Worm (Caenorhabditis elegans): ENCODE measurements around the gene EEED8.15.

ce11 chrII:5412467-5412866 lies 6.6 kb upstream of the EEED8.15 start, which contains the start of the genes EEED8.13 and EEED8.18:
- TF ChIP-seq ceh-18 (tag; optimal IDR thresholded peaks at IDR 0.05): no peak
- TF ChIP-seq nhr-232 (tag; optimal IDR thresholded peaks at IDR 0.05): no peak
- no peak for TF ChIP-seq ceh-22 (tag; optimal IDR thresholded peaks at IDR 0.05)
- no peak for TF ChIP-seq hlh-30 (tag; optimal IDR thresholded peaks at IDR 0.05; ENCODE audit: insufficient read depth)
- TF ChIP-seq ahr-1 (tag; optimal IDR thresholded peaks at IDR 0.05): no peak
- no peak for TF ChIP-seq eyg-1 (tag; optimal IDR thresholded peaks at IDR 0.05)
- TF ChIP-seq ama-1 (optimal IDR thresholded peaks at IDR 0.05): no peak
- TF ChIP-seq ceh-45 (GFP tag; IDR thresholded peaks at IDR 0.05): no peak
- no peak for TF ChIP-seq pros-1 (tag; optimal IDR thresholded peaks at IDR 0.05)
- no peak for TF ChIP-seq pha-4 (tag; optimal IDR thresholded peaks at IDR 0.05)
- no peak for TF ChIP-seq pha-2 (tag; optimal IDR thresholded peaks at IDR 0.05)
- TF ChIP-seq dmd-4 (tag; optimal IDR thresholded peaks at IDR 0.05; ENCODE audit: borderline replicate concordance): no peak
